Fruit fly (Drosophila melanogaster) whole organism, adult: ENCODE results near the gene Mal-B1.

ENCODE experiments used
- CG12768 ChIP-seq: fragments of 200-800 bp; sonication (Bioruptor generic); optimal IDR thresholded peaks from 2 replicates; lab custom pipeline; 2017; ENCODE audit warnings: missing biosample characterization, missing genetic modification characterization, mild to moderate bottlenecking, moderate library complexity, missing genetic modification reagents
- CG14711 ChIP-seq: fragments of 200-800 bp; sonication (Bioruptor generic); optimal IDR thresholded peaks from 2 replicates; lab custom pipeline; 2018; ENCODE audit warnings: missing biosample characterization, mild to moderate bottlenecking, missing genetic modification characterization, moderate library complexity
- CG33017 ChIP-seq: fragments of 200-800 bp; sonication (Bioruptor generic); optimal IDR thresholded peaks from 2 replicates; lab custom pipeline; 2018; ENCODE audit warnings: missing biosample characterization, mild to moderate bottlenecking, missing genetic modification characterization, moderate library complexity
- CG5204 ChIP-seq: fragments of 200-800 bp; sonication (Bioruptor generic); optimal IDR thresholded peaks from 2 replicates; lab custom pipeline; 2016; ENCODE audit warnings: missing biosample characterization, missing genetic modification characterization
- CG7101 ChIP-seq: fragments of 200-800 bp; sonication (Bioruptor generic); optimal IDR thresholded peaks from 2 replicates; lab custom pipeline; 2018; ENCODE audit warnings: missing biosample characterization, mild to moderate bottlenecking, missing genetic modification characterization, moderate library complexity
- Clk ChIP-seq: fragments of 200-800 bp; sonication (Bioruptor generic); optimal IDR thresholded peaks from 2 replicates; lab custom pipeline; 2017; ENCODE audit warnings: missing biosample characterization, missing genetic modification characterization
- cic ChIP-seq: fragments of 200-800 bp; sonication (Bioruptor generic); optimal IDR thresholded peaks from 2 replicates; lab custom pipeline; 2017; ENCODE audit warnings: missing biosample characterization, mild to moderate bottlenecking, missing genetic modification characterization, moderate library complexity
- cnc ChIP-seq, 2 experiments: fragments of >200 bp; optimal IDR thresholded peaks; 2 replicates each; lab custom pipeline; 2017
- kay ChIP-seq: fragments of 200-800 bp; sonication (Bioruptor generic); peaks from one replicate; lab custom pipeline; 2016; ENCODE audit warnings: missing biosample characterization, missing genetic modification characterization, borderline replicate concordance
- ovo ChIP-seq: fragments of 200-800 bp; sonication (Bioruptor generic); optimal IDR thresholded peaks from 2 replicates; lab custom pipeline; 2016; ENCODE audit warnings: missing biosample characterization, missing genetic modification characterization
- toe ChIP-seq: fragments of 200-800 bp; sonication (Bioruptor generic); optimal IDR thresholded peaks from 2 replicates; lab custom pipeline; 2016; ENCODE audit warnings: missing biosample characterization, missing genetic modification characterization

dm6 chr2L:11841538-11841937, 5.5 kb upstream of the Mal-B1 start:
- TF ChIP-seq Clk = no peak
- no peak for TF ChIP-seq cnc (optimal IDR thresholded peaks at IDR 0.05; lab: Kevin White, UChicago)
- TF ChIP-seq CG7101 = no peak
- peak; percentile 32 for TF ChIP-seq CG12768 (GFP tag; lab: Kevin White, UChicago)
- TF ChIP-seq CG14711 (tag; lab: Kevin White, UChicago) = no peak
- peak; percentile 45 for TF ChIP-seq CG33017 (tag; lab: Kevin White, UChicago)
- TF ChIP-seq CG5204 = peak; percentile 32
- TF ChIP-seq ovo (GFP tag; lab: Kevin White, UChicago) = no peak
- peak; percentile 95 for TF ChIP-seq kay
- TF ChIP-seq cic (GFP tag; lab: Kevin White, UChicago) = no peak
- TF ChIP-seq toe (GFP tag; lab: Kevin White, UChicago) = no peak
